Fruit fly (Drosophila melanogaster) whole organism, embryonic: Measurements from ENCODE around the gene Drsl4.

Experiments used
- Antp ChIP-seq: fragments of 200-800 bp; sonication (Bioruptor generic); optimal IDR thresholded peaks from 3 replicates; lab custom pipeline; 2016; ENCODE audit warnings: missing biosample characterization, missing genetic modification characterization
- CG11560 ChIP-seq: fragments of 200-800 bp; sonication (Bioruptor generic); IDR thresholded peaks from 3 replicates; pipeline ENCODE4 v1.3.6; 2022; ENCODE audit warnings: missing biosample characterization, missing genetic modification characterization
- CG13287 ChIP-seq: fragments of 200-800 bp; sonication (Bioruptor generic); IDR thresholded peaks from 2 replicates; pipeline ENCODE4 v1.3.6; 2022; ENCODE audit warnings: missing biosample characterization, missing genetic modification characterization; ENCODE audit not compliant: partially characterized antibody
- CG14050 ChIP-seq: fragments of 200-800 bp; sonication (Bioruptor generic); IDR thresholded peaks from 3 replicates; pipeline ENCODE4 v1.3.6; 2022; ENCODE audit warnings: missing biosample characterization, missing genetic modification characterization
- CG16863 ChIP-seq: fragments of 200-800 bp; sonication (Bioruptor generic); optimal IDR thresholded peaks from 3 replicates; lab custom pipeline; 2016; ENCODE audit warnings: missing biosample characterization, missing genetic modification characterization
- CG17328 ChIP-seq: fragments of 200-800 bp; sonication (Bioruptor generic); IDR thresholded peaks from 2 replicates; pipeline ENCODE4 v1.3.6; 2022; ENCODE audit warnings: missing biosample characterization, missing genetic modification characterization
- CG18619 ChIP-seq: fragments of 200-800 bp; sonication (Bioruptor generic); optimal IDR thresholded peaks from 3 replicates; lab custom pipeline; 2017; ENCODE audit warnings: missing biosample characterization, mild to moderate bottlenecking, missing genetic modification characterization
- CG2116 ChIP-seq: fragments of 200-800 bp; sonication (Bioruptor generic); optimal IDR thresholded peaks from 3 replicates; lab custom pipeline; 2018; ENCODE audit warnings: missing biosample characterization, mild to moderate bottlenecking, missing genetic modification characterization
- CG34376 ChIP-seq: fragments of 200-800 bp; sonication (Bioruptor generic); optimal IDR thresholded peaks from 2 replicates; lab custom pipeline; 2018; ENCODE audit warnings: missing biosample characterization, mild to moderate bottlenecking, missing genetic modification characterization
- CG34422 ChIP-seq: fragments of 200-800 bp; sonication (Bioruptor generic); IDR thresholded peaks from 3 replicates; pipeline ENCODE4 v1.3.6; 2022; ENCODE audit warnings: missing biosample characterization, missing genetic modification characterization
- CG4854 ChIP-seq: fragments of 200-800 bp; sonication (Bioruptor generic); optimal IDR thresholded peaks from 2 replicates; lab custom pipeline; 2016; ENCODE audit warnings: missing biosample characterization, missing genetic modification characterization, inconsistent platforms
- CG6689 ChIP-seq: fragments of 200-800 bp; sonication (Bioruptor generic); IDR thresholded peaks from 2 replicates; pipeline ENCODE4 v1.3.6; 2022; ENCODE audit warnings: missing biosample characterization, missing genetic modification characterization
- CG9727 ChIP-seq: fragments of 200-800 bp; sonication (Bioruptor generic); optimal IDR thresholded peaks from 3 replicates; lab custom pipeline; 2017; ENCODE audit warnings: missing biosample characterization, mild to moderate bottlenecking, missing genetic modification characterization
- CHES-1-like ChIP-seq: fragments of 200-800 bp; sonication (Bioruptor generic); optimal IDR thresholded peaks from 2 replicates; lab custom pipeline; 2016; ENCODE audit warnings: missing biosample characterization, missing genetic modification characterization
- Drgx ChIP-seq: fragments of 200-800 bp; sonication (Bioruptor generic); IDR thresholded peaks from 2 replicates; pipeline ENCODE4 v1.3.6; 2022; ENCODE audit warnings: missing biosample characterization, missing genetic modification characterization
- E2f2 ChIP-seq: fragments of 200-800 bp; sonication (Bioruptor generic); IDR thresholded peaks from 2 replicates; pipeline ENCODE4 v1.3.6; 2022; ENCODE audit warnings: missing biosample characterization, missing genetic modification characterization
- HLH54F ChIP-seq: fragments of 200-800 bp; sonication (Bioruptor generic); optimal IDR thresholded peaks from 3 replicates; lab custom pipeline; 2016; ENCODE audit warnings: missing biosample characterization, missing genetic modification characterization
- Hmx ChIP-seq: fragments of 200-800 bp; sonication (Bioruptor generic); optimal IDR thresholded peaks from 2 replicates; lab custom pipeline; 2016; ENCODE audit warnings: missing biosample characterization, missing genetic modification characterization
- Hr51 ChIP-seq, 2 experiments: fragments of 200-800 bp; sonication (Bioruptor generic); optimal IDR thresholded peaks; 2 replicates in 1 of 2; 3 replicates in 1 of 2; lab custom pipeline; 2016 to 2018; ENCODE audit warnings: missing biosample characterization in 2 of 2, missing genetic modification characterization in 2 of 2, mild to moderate bottlenecking in 1 of 2, moderate library complexity in 1 of 2
- Hr78 ChIP-seq, 2 experiments: fragments of 200-800 bp in 1 of 2; fragments of >200 bp in 1 of 2; sonication (Bioruptor generic) in 1 of 2; optimal IDR thresholded peaks; 2 replicates each; lab custom pipeline; 2017 to 2019; ENCODE audit warnings: missing biosample characterization in 2 of 2, missing genetic modification characterization in 2 of 2, mild to moderate bottlenecking in 1 of 2, moderate library complexity in 1 of 2
- Lhr ChIP-seq: fragments of 200-800 bp; sonication (Bioruptor generic); optimal IDR thresholded peaks from 3 replicates; lab custom pipeline; 2017; ENCODE audit warnings: mild to moderate bottlenecking, missing biosample characterization, missing genetic modification reagents, missing genetic modification characterization
- Mad ChIP-seq: fragments of 200-800 bp; sonication (Bioruptor generic); optimal IDR thresholded peaks from 2 replicates; lab custom pipeline; 2016; ENCODE audit warnings: missing biosample characterization, missing genetic modification characterization
- Nf-YC ChIP-seq: fragments of 200-800 bp; optimal IDR thresholded peaks from 3 replicates; lab custom pipeline; 2019; ENCODE audit warnings: missing biosample characterization, mild to moderate bottlenecking, missing genetic modification characterization, moderate library complexity
- PHDP ChIP-seq: fragments of 200-800 bp; sonication (Bioruptor generic); optimal IDR thresholded peaks from 3 replicates; lab custom pipeline; 2018; ENCODE audit warnings: missing biosample characterization, mild to moderate bottlenecking, missing genetic modification characterization, moderate library complexity
- Ssrp ChIP-seq: fragments of 200-800 bp; sonication (Bioruptor generic); optimal IDR thresholded peaks from 2 replicates; lab custom pipeline; 2018; ENCODE audit warnings: missing biosample characterization, mild to moderate bottlenecking, missing genetic modification characterization, moderate library complexity
- Taf1 ChIP-seq: fragments of 200-800 bp; sonication (Bioruptor generic); IDR thresholded peaks from 2 replicates; pipeline ENCODE4 v1.3.6; 2022; ENCODE audit warnings: missing biosample characterization, missing genetic modification characterization
- Usf ChIP-seq: fragments of 200-800 bp; sonication (Bioruptor generic); optimal IDR thresholded peaks from 2 replicates; lab custom pipeline; 2017; ENCODE audit warnings: missing genotype, missing biosample characterization, missing genetic modification characterization
- Vsx1 ChIP-seq: fragments of 200-800 bp; sonication (Bioruptor generic); optimal IDR thresholded peaks from 2 replicates; lab custom pipeline; 2017; ENCODE audit warnings: missing biosample characterization, mild to moderate bottlenecking, missing genetic modification characterization, missing genetic modification reagents
- YL-1 ChIP-seq: fragments of 200-800 bp; sonication (Bioruptor generic); optimal IDR thresholded peaks from 3 replicates; lab custom pipeline; 2017; ENCODE audit warnings: missing biosample characterization, mild to moderate bottlenecking, missing genetic modification characterization
- chif ChIP-seq, 2 experiments: fragments of 200-800 bp; sonication (Bioruptor generic); optimal IDR thresholded peaks; 3 replicates each; lab custom pipeline; 2016; ENCODE audit warnings: missing biosample characterization in 2 of 2, missing genetic modification characterization in 2 of 2
- chn ChIP-seq: fragments of 200-800 bp; sonication (Bioruptor generic); optimal IDR thresholded peaks from 2 replicates; lab custom pipeline; 2016; ENCODE audit warnings: missing biosample characterization, missing genetic modification characterization
- dm ChIP-seq: fragments of 200-800 bp; sonication (Bioruptor generic); optimal IDR thresholded peaks from 3 replicates; lab custom pipeline; 2016; ENCODE audit warnings: missing biosample characterization, missing genetic modification characterization
- dpn ChIP-seq, 2 experiments: fragments of 200-800 bp; sonication (Bioruptor generic); optimal IDR thresholded peaks; 3 replicates each; lab custom pipeline; 2016; ENCODE audit warnings: missing biosample characterization in 2 of 2, missing genetic modification characterization in 2 of 2
- grau ChIP-seq: fragments of 200-800 bp; optimal IDR thresholded peaks from 3 replicates; lab custom pipeline; 2019; ENCODE audit warnings: missing biosample characterization, mild to moderate bottlenecking, missing genetic modification characterization, moderate library complexity
- ind ChIP-seq: fragments of 200-800 bp; sonication (Bioruptor generic); optimal IDR thresholded peaks from 3 replicates; lab custom pipeline; 2016; ENCODE audit warnings: missing biosample characterization, missing genetic modification characterization
- ken ChIP-seq: fragments of 200-800 bp; sonication (Bioruptor generic); IDR thresholded peaks from 3 replicates; pipeline ENCODE4 v1.3.6; 2022; ENCODE audit warnings: missing biosample characterization, missing genetic modification characterization
- lbe ChIP-seq: fragments of 200-800 bp; sonication (Bioruptor generic); optimal IDR thresholded peaks from 2 replicates; lab custom pipeline; 2016; ENCODE audit warnings: missing biosample characterization, mild to moderate bottlenecking, missing genetic modification characterization
- lmd ChIP-seq: fragments of 200-800 bp; sonication (Bioruptor generic); IDR thresholded peaks from 2 replicates; pipeline ENCODE4 v1.3.6; 2022; ENCODE audit warnings: missing biosample characterization, missing genetic modification characterization
- mam ChIP-seq: fragments of 200-800 bp; sonication (Bioruptor generic); optimal IDR thresholded peaks from 3 replicates; lab custom pipeline; 2016; ENCODE audit warnings: missing biosample characterization, missing genetic modification characterization
- nerfin-1 ChIP-seq: fragments of 200-800 bp; sonication (Bioruptor generic); optimal IDR thresholded peaks from 3 replicates; lab custom pipeline; 2019; ENCODE audit warnings: missing biosample characterization, mild to moderate bottlenecking, missing genetic modification characterization, moderate library complexity
- pho ChIP-seq: fragments of 200-800 bp; sonication (Bioruptor generic); optimal IDR thresholded peaks from 2 replicates; lab custom pipeline; 2016; ENCODE audit warnings: missing biosample characterization, missing genetic modification characterization
- slp2 ChIP-seq: fragments of 200-800 bp; sonication (Bioruptor generic); optimal IDR thresholded peaks from 2 replicates; lab custom pipeline; 2016; ENCODE audit warnings: missing biosample characterization, missing genetic modification characterization
- tgo ChIP-seq: fragments of 200-800 bp; sonication (Bioruptor generic); IDR thresholded peaks from 3 replicates; pipeline ENCODE4 v1.3.6; 2022; ENCODE audit warnings: missing biosample characterization, missing genetic modification characterization
- tin ChIP-seq: fragments of 200-800 bp; sonication (Bioruptor generic); optimal IDR thresholded peaks from 3 replicates; lab custom pipeline; 2016; ENCODE audit warnings: missing biosample characterization, missing genetic modification characterization
- tll ChIP-seq, 2 experiments: fragments of 200-800 bp in 1 of 2; fragments of >200 bp in 1 of 2; sonication (Bioruptor generic) in 1 of 2; optimal IDR thresholded peaks; 2 replicates each; lab custom pipeline; 2017 to 2019; ENCODE audit warnings: missing biosample characterization in 2 of 2, missing genetic modification characterization in 2 of 2, mild to moderate bottlenecking in 1 of 2, moderate library complexity in 1 of 2
- tna ChIP-seq: fragments of 200-800 bp; sonication (Bioruptor generic); IDR thresholded peaks from 2 replicates; pipeline ENCODE4 v1.3.6; 2022; ENCODE audit warnings: missing biosample characterization, missing genetic modification characterization; ENCODE audit not compliant: partially characterized antibody
- zfh2 ChIP-seq: fragments of 200-800 bp; sonication (Bioruptor generic); optimal IDR thresholded peaks from 2 replicates; lab custom pipeline; 2016; ENCODE audit warnings: missing biosample characterization, missing genetic modification characterization

Gene Drsl4

dm6 chr3L:3325925-3326903, 10.8 kb downstream of the Drsl4 start, which contains the start of gene Gtpx (continued):
- TF ChIP-seq CG13287 (GFP tag; lab: Robert Waterston, UW) (peak; percentile 38; the same call in 1 of the 2 replicates), CG17328 (GFP tag; lab: Robert Waterston, UW) (0 out of 2 replicates have a peak, but pooled peaks have one; percentile 41), PHDP (tag; lab: Kevin White, UChicago) (peak; percentile 41), Mad (peak; percentile 9), lbe (GFP tag; lab: Kevin White, UChicago) (peak; percentile 35), CHES-1-like (peak; percentile 61), dpn (GFP tag; optimal IDR thresholded peaks at IDR 0.05; lab: Kevin White, UChicago) (peak; percentile 27 to 57), CG34376 (GFP tag; lab: Kevin White, UChicago) (peak; percentile 5), CG18619 (peak; percentile 46), chn (GFP tag; lab: Kevin White, UChicago) (peak; percentile 3), Taf1 (GFP tag; lab: Robert Waterston, UW) (no peak), lmd (GFP tag; lab: Robert Waterston, UW) (peak; percentile 20; the same call in 1 of the 2 replicates), YL-1 (GFP tag; lab: Kevin White, UChicago) (peak; percentile 75), HLH54F (GFP tag; lab: Kevin White, UChicago) (peak; percentile 43), Nf-YC (peak; percentile 53), CG9727 (GFP tag; lab: Kevin White, UChicago) (peak; percentile 26), tgo (GFP tag; lab: Robert Waterston, UW) (no peak), Hmx (GFP tag; lab: Kevin White, UChicago) (no peak), ind (peak; percentile 19), Antp (GFP tag; lab: Kevin White, UChicago) (peak; percentile 27), CG2116 (GFP tag; lab: Kevin White, UChicago) (peak; percentile 48), CG16863 (no peak), Vsx1 (GFP tag; lab: Kevin White, UChicago) (no peak), dm (peak; percentile 28), Drgx (GFP tag; lab: Robert Waterston, UW) (0 out of 2 replicates have a peak, but pooled peaks have one; percentile 24), tin (GFP tag; lab: Kevin White, UChicago) (peak; percentile 13), tll (GFP tag; optimal IDR thresholded peaks at IDR 0.05; lab: Kevin White, UChicago) (peak in 1 of 2 experiments; percentile 8), nerfin-1 (tag; lab: Kevin White, UChicago) (peak; percentile 9), CG4854 (no peak), zfh2 (GFP tag; lab: Kevin White, UChicago) (peak; percentile 60), CG14050 (GFP tag; lab: Robert Waterston, UW) (no peak), Hr51 (GFP tag; optimal IDR thresholded peaks at IDR 0.05; lab: Kevin White, UChicago) (no peak), tna (no peak), Lhr (GFP tag; lab: Kevin White, UChicago) (peak; percentile 83), E2f2 (GFP tag; lab: Robert Waterston, UW) (peak; percentile 86), CG11560 (tag; lab: Robert Waterston, UW) (no peak), CG6689 (GFP tag; lab: Robert Waterston, UW) (no peak), CG34422 (GFP tag; lab: Robert Waterston, UW) (0 out of 3 replicates have a peak, but pooled peaks have one; percentile 20), chif (GFP tag; optimal IDR thresholded peaks at IDR 0.05; lab: Kevin White, UChicago) (peak in 1 of 2 experiments; percentile 37), slp2 (GFP tag; lab: Kevin White, UChicago) (no peak), mam (peak; percentile 63), grau (tag; lab: Kevin White, UChicago) (peak; percentile 61), Usf (no peak), Hr78 (GFP tag; optimal IDR thresholded peaks at IDR 0.05; lab: Kevin White, UChicago) (peak in 1 of 2 experiments; percentile 57), ken (GFP tag; lab: Robert Waterston, UW) (0 out of 3 replicates have a peak, but pooled peaks have one; percentile 4), Ssrp (tag; lab: Kevin White, UChicago) (peak; percentile 14), pho (GFP tag; lab: Kevin White, UChicago) (peak; percentile 54)
